Worm (Caenorhabditis elegans) whole organism, L4 larva: Measurements from ENCODE around the gene Y105C5A.508.
"Not testable (repeated sequence)": the region's sequence is repeated elsewhere in the genome, so short reads cannot be mapped to it uniquely, and the experiment has no call there.

Experiments
- fos-1 ChIP-seq: fragments of 150-350 bp; optimal IDR thresholded peaks from 2 replicates; lab custom pipeline; 2014; ENCODE audit warnings: missing biosample characterization, missing genetic modification characterization
- hif-1 ChIP-seq, 2 experiments: sonication (generic microtip); optimal IDR thresholded peaks; 2 replicates each; lab custom pipeline; 2016 to 2017; ENCODE audit warnings: missing compliant biosample characterization in 2 of 2, missing genetic modification characterization in 2 of 2, missing genetic modification reagents in 2 of 2, missing genotype in 2 of 2, mild to moderate bottlenecking in 1 of 2
- jun-1 ChIP-seq: fragments of 150-350 bp; optimal IDR thresholded peaks from 2 replicates; lab custom pipeline; 2014; ENCODE audit warnings: missing biosample characterization, missing genetic modification reagents, missing genetic modification characterization
- pha-4 ChIP-seq, 2 experiments: fragments of 150-350 bp in 1 of 2; fragments of 200-800 bp in 1 of 2; sonication (Bioruptor generic) in 1 of 2; IDR thresholded peaks in 1 of 2; optimal IDR thresholded peaks in 1 of 2; 2 replicates each; pipeline versions ENCODE4 v1.3.6 to Lab custom; 2014 to 2022; ENCODE audit warnings: missing genetic modification characterization in 2 of 2, missing genetic modification reagents in 2 of 2, missing biosample characterization in 1 of 2, missing compliant biosample characterization in 1 of 2
- skn-1 ChIP-seq: fragments of 150-350 bp; optimal IDR thresholded peaks from 2 replicates; lab custom pipeline; 2014; ENCODE audit warnings: missing biosample characterization, missing genetic modification characterization
- unc-130 ChIP-seq: sonication (generic microtip); optimal IDR thresholded peaks from 2 replicates; lab custom pipeline; 2016; ENCODE audit warnings: missing genetic modification reagents, missing genetic modification characterization, missing compliant biosample characterization

DNA sequence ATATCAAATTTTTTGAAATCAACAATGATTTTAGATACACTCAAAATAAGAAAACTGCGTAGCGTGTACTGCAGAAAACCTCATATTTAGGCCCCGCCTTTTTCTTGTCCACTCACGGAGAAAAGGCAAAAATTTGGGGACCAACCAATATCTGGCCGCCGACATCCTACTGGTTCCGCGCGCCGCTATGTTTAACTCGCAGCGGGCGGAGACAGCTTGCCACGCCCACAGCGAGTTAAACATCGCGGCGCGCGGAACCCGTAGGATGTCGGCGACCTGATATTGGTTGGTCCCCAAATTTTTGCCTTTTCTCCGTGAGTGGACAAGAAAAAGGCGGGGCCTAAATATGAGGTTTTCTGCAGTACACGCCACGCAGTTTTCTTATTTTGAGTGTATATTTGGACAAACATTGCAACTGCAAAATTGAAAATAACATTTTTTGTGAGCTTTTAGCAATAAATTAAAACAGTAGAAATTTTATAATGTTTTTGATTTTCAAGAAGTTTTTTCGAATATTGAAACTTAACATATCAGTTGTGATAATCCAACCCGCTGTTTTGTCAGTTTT is 26.2 kb downstream of the Y105C5A.508 start:
- not testable (repeated sequence) for TF ChIP-seq hif-1 (tag; optimal IDR thresholded peaks at IDR 0.05; lab: Kevin White, UChicago); fos-1; pha-4 (GFP tag; IDR thresholded peaks at IDR 0.05; lab: Robert Waterston, UW); pha-4 (tag; optimal IDR thresholded peaks at IDR 0.05; lab: Kevin White, UChicago); skn-1 (tag; lab: Kevin White, UChicago); jun-1 (tag; lab: Kevin White, UChicago); unc-130 (GFP tag; lab: Kevin White, UChicago)
